Worm (Caenorhabditis elegans) whole organism, late embryonic: Measurements from ENCODE around the gene nuo-4.

Source experiments
- C08G9.2 ChIP-seq: sonication (generic microtip); optimal IDR thresholded peaks from 2 replicates; lab custom pipeline; 2016; ENCODE audit warnings: mild to moderate bottlenecking, missing genetic modification characterization, moderate library complexity, missing compliant biosample characterization
- F13H6.1 ChIP-seq: sonication (generic microtip); optimal IDR thresholded peaks from 2 replicates; lab custom pipeline; 2016; ENCODE audit warnings: missing genetic modification characterization, missing compliant biosample characterization
- K09A11.1 ChIP-seq: sonication (generic microtip); optimal IDR thresholded peaks from 2 replicates; lab custom pipeline; 2017; ENCODE audit warnings: antibody characterized with exemption, mild to moderate bottlenecking, missing genetic modification characterization, missing compliant biosample characterization; ENCODE audit not compliant: insufficient read depth
- T23F11.4 ChIP-seq: fragments of 200-800 bp; sonication (Bioruptor generic); optimal IDR thresholded peaks from 2 replicates; lab custom pipeline; 2018; ENCODE audit warnings: mild to moderate bottlenecking, missing genetic modification characterization, missing compliant biosample characterization
- Y22D7AL.16 ChIP-seq: sonication (generic microtip); optimal IDR thresholded peaks from 2 replicates; lab custom pipeline; 2016; ENCODE audit warnings: missing genetic modification characterization, missing compliant biosample characterization
- ahr-1 ChIP-seq: sonication (generic microtip); optimal IDR thresholded peaks from 2 replicates; lab custom pipeline; 2016; ENCODE audit warnings: missing genetic modification characterization, missing compliant biosample characterization
- ceh-14 ChIP-seq: sonication (generic microtip); optimal IDR thresholded peaks from 2 replicates; lab custom pipeline; 2016; ENCODE audit warnings: missing genotype, missing genetic modification characterization, missing compliant biosample characterization
- ceh-18 ChIP-seq: sonication (generic microtip); optimal IDR thresholded peaks from 2 replicates; lab custom pipeline; 2016; ENCODE audit warnings: missing genetic modification characterization, missing compliant biosample characterization
- ceh-2 ChIP-seq: sonication (generic microtip); optimal IDR thresholded peaks from 2 replicates; lab custom pipeline; 2016; ENCODE audit warnings: missing genotype, missing genetic modification characterization, missing compliant biosample characterization
- ceh-22 ChIP-seq: sonication (generic microtip); optimal IDR thresholded peaks from 2 replicates; lab custom pipeline; 2017; ENCODE audit warnings: missing biosample characterization, missing genetic modification characterization
- ceh-24 ChIP-seq: sonication (generic microtip); optimal IDR thresholded peaks from 2 replicates; lab custom pipeline; 2016; ENCODE audit warnings: mild to moderate bottlenecking, missing genetic modification characterization, missing compliant biosample characterization
- ceh-30 ChIP-seq: fragments of 150-350 bp; optimal IDR thresholded peaks from 2 replicates; lab custom pipeline; 2014; ENCODE audit warnings: missing biosample characterization, missing genetic modification characterization
- ceh-34 ChIP-seq: sonication (generic microtip); optimal IDR thresholded peaks from 2 replicates; lab custom pipeline; 2016; ENCODE audit warnings: mild to moderate bottlenecking, missing genetic modification characterization, missing compliant biosample characterization
- ceh-45 ChIP-seq: fragments of 200-800 bp; sonication (Bioruptor generic); IDR thresholded peaks from 2 replicates; pipeline ENCODE4 v1.3.6; 2022; ENCODE audit warnings: missing genetic modification reagents, missing genetic modification characterization, missing compliant biosample characterization
- ceh-6 ChIP-seq: fragments of 200-800 bp; sonication (Bioruptor generic); optimal IDR thresholded peaks from 2 replicates; lab custom pipeline; 2018; ENCODE audit warnings: mild to moderate bottlenecking, missing genetic modification characterization, missing compliant biosample characterization
- ceh-9 ChIP-seq: sonication (generic microtip); optimal IDR thresholded peaks from 2 replicates; lab custom pipeline; 2016; ENCODE audit warnings: mild to moderate bottlenecking, missing genetic modification characterization, inconsistent platforms, missing compliant biosample characterization
- che-1 ChIP-seq: sonication (generic microtip); optimal IDR thresholded peaks from 2 replicates; lab custom pipeline; 2016; ENCODE audit warnings: mild to moderate bottlenecking, missing genetic modification characterization, missing compliant biosample characterization
- ets-4 ChIP-seq: sonication (generic microtip); optimal IDR thresholded peaks from 2 replicates; lab custom pipeline; 2016; ENCODE audit warnings: missing genetic modification characterization, missing compliant biosample characterization
- eyg-1 ChIP-seq: sonication (generic microtip); optimal IDR thresholded peaks from 2 replicates; lab custom pipeline; 2016; ENCODE audit warnings: missing genotype, missing genetic modification characterization, missing compliant biosample characterization
- fkh-6 ChIP-seq: sonication (generic microtip); optimal IDR thresholded peaks from 2 replicates; lab custom pipeline; 2016; ENCODE audit warnings: missing genetic modification characterization, missing compliant biosample characterization
- gmeb-2 ChIP-seq: sonication (generic microtip); optimal IDR thresholded peaks from 2 replicates; lab custom pipeline; 2016; ENCODE audit warnings: missing genetic modification characterization, inconsistent platforms, missing compliant biosample characterization
- hlh-13 ChIP-seq: fragments of 200-800 bp; sonication (Bioruptor generic); optimal IDR thresholded peaks from 2 replicates; lab custom pipeline; 2018; ENCODE audit warnings: mild to moderate bottlenecking, missing genetic modification characterization, missing compliant biosample characterization
- hlh-30 ChIP-seq: sonication (generic microtip); optimal IDR thresholded peaks from 2 replicates; lab custom pipeline; 2017; ENCODE audit warnings: antibody characterized with exemption, missing genetic modification characterization, missing compliant biosample characterization; ENCODE audit not compliant: insufficient read depth
- hlh-8 ChIP-seq: sonication (generic microtip); optimal IDR thresholded peaks from 2 replicates; lab custom pipeline; 2016; ENCODE audit warnings: missing genotype, missing genetic modification characterization, missing compliant biosample characterization
- lim-6 ChIP-seq: sonication (generic microtip); optimal IDR thresholded peaks from 2 replicates; lab custom pipeline; 2016; ENCODE audit warnings: missing genetic modification characterization, missing compliant biosample characterization
- lin-11 ChIP-seq: fragments of 200-800 bp; sonication (Bioruptor generic); optimal IDR thresholded peaks from 2 replicates; lab custom pipeline; 2018; ENCODE audit warnings: mild to moderate bottlenecking, missing genetic modification characterization, missing compliant biosample characterization
- madf-2 ChIP-seq: sonication (generic microtip); optimal IDR thresholded peaks from 2 replicates; lab custom pipeline; 2017; ENCODE audit warnings: missing genetic modification characterization, missing compliant biosample characterization
- nhr-11 ChIP-seq: fragments of 150-350 bp; optimal IDR thresholded peaks from 2 replicates; lab custom pipeline; 2014; ENCODE audit warnings: missing biosample characterization, missing genetic modification characterization
- nhr-232 ChIP-seq: sonication (generic microtip); optimal IDR thresholded peaks from 2 replicates; lab custom pipeline; 2016; ENCODE audit warnings: missing genetic modification characterization, missing compliant biosample characterization
- odd-2 ChIP-seq: sonication (generic microtip); optimal IDR thresholded peaks from 2 replicates; lab custom pipeline; 2017; ENCODE audit warnings: antibody characterized with exemption, mild to moderate bottlenecking, missing genetic modification characterization, missing compliant biosample characterization
- pha-2 ChIP-seq: sonication (generic microtip); optimal IDR thresholded peaks from 2 replicates; lab custom pipeline; 2017; ENCODE audit warnings: mild to moderate bottlenecking, missing genetic modification characterization, missing compliant biosample characterization
- pros-1 ChIP-seq: fragments of 150-350 bp; optimal IDR thresholded peaks from 2 replicates; lab custom pipeline; 2014; ENCODE audit warnings: missing biosample characterization, missing genetic modification reagents, missing genetic modification characterization
- ref-2 ChIP-seq: sonication (generic microtip); optimal IDR thresholded peaks from 2 replicates; lab custom pipeline; 2016; ENCODE audit warnings: missing genetic modification characterization, missing compliant biosample characterization
- rnt-1 ChIP-seq: sonication (generic microtip); optimal IDR thresholded peaks from 2 replicates; lab custom pipeline; 2016; ENCODE audit warnings: missing genetic modification characterization, missing compliant biosample characterization
- sox-4 ChIP-seq: sonication (generic microtip); optimal IDR thresholded peaks from 2 replicates; lab custom pipeline; 2017; ENCODE audit warnings: mild to moderate bottlenecking, missing genetic modification characterization, inconsistent platforms, missing compliant biosample characterization
- tbx-2 ChIP-seq: sonication (generic microtip); optimal IDR thresholded peaks from 2 replicates; lab custom pipeline; 2016; ENCODE audit warnings: missing genetic modification characterization, missing compliant biosample characterization
- unc-3 ChIP-seq, 2 experiments: fragments of 200-800 bp in 1 of 2; sonication (Bioruptor generic) in 1 of 2; sonication (generic microtip) in 1 of 2; conservative IDR thresholded peaks in 1 of 2; optimal IDR thresholded peaks in 1 of 2; 2 replicates each; pipeline versions ENCODE4 v1.3.6 to Lab custom; 2016 to 2022; ENCODE audit warnings: missing compliant biosample characterization in 2 of 2, missing genetic modification characterization in 2 of 2, missing genetic modification reagents in 1 of 2
- unc-55 ChIP-seq: sonication (generic microtip); optimal IDR thresholded peaks from 2 replicates; lab custom pipeline; 2017; ENCODE audit warnings: missing biosample characterization, missing genetic modification reagents, missing genetic modification characterization
- zip-5 ChIP-seq: sonication (generic microtip); optimal IDR thresholded peaks from 2 replicates; lab custom pipeline; 2016; ENCODE audit warnings: missing genetic modification characterization, missing compliant biosample characterization
- ztf-16 ChIP-seq: sonication (generic microtip); optimal IDR thresholded peaks from 2 replicates; lab custom pipeline; 2017; ENCODE audit warnings: missing genetic modification characterization, missing compliant biosample characterization

The nuo-4 gene

DNA sequence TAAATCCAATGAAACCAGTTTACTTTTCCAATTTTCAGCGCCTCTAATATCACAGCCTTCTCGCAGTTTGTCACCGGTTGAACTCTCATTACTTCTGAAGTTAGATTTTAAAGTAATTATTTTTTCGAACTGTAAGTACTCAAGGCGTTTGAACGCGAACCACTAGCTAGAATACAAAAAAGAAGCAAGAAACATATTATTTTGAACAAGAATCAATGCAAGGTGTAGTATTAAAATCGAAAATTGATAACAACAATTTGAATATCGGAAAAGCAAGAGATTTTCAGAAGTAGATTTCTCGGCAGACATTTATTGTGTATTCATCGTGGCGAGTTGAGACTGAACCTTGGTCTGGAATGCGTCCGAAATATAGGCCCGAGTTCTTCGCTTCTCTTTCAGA lies 39.4 kb upstream of the nuo-4 start, which contains the start of gene exos-9:
TSS of gene exos-9 (minus strand) at position 101 of the 400 bp plus-strand sequence.
- TF ChIP-seq lim-6: no peak
- TF ChIP-seq ztf-16 (tag; lab: Kevin White, UChicago): no peak
- no peak for TF ChIP-seq lin-11 (tag; lab: Kevin White, UChicago)
- no peak for TF ChIP-seq hlh-13 (GFP tag; lab: Kevin White, UChicago)
- TF ChIP-seq eyg-1: no peak
- TF ChIP-seq ceh-24 (tag; lab: Kevin White, UChicago): no peak
- no peak for TF ChIP-seq nhr-232 (tag; lab: Kevin White, UChicago)
- TF ChIP-seq hlh-8 (tag; lab: Kevin White, UChicago): no peak
- no peak for TF ChIP-seq madf-2 (tag; lab: Kevin White, UChicago)
- no peak for TF ChIP-seq odd-2 (tag; lab: Kevin White, UChicago)

DNA sequence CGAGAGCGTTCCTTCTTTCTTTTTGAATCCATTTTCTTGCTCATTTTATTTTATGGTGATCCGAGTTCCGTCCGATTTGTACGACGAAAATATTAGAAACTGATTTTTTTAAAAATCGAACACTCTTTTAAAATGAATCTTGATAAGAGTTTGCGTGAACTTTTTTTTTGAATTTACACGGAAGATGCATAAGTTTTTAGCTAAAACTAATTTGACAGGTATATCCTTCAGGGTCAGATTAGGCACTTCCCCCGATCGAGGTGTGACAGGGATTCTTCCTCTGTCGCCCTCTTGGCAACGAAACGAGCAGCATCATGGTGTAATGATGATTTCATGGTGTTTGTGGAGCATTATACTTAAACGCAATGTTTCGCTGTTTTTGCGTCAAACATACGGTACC lies 36.7 kb upstream of the nuo-4 start, which contains the start of gene F37C12.18:
TSS of gene F37C12.18 (minus strand) at position 101 of the 400 bp plus-strand sequence.
- no peak for TF ChIP-seq C08G9.2 (tag; lab: Kevin White, UChicago)
- TF ChIP-seq nhr-11: no peak
- TF ChIP-seq K09A11.1: no peak
- no peak for TF ChIP-seq zip-5
- TF ChIP-seq ahr-1: no peak
- no peak for TF ChIP-seq tbx-2 (tag; lab: Kevin White, UChicago)
- no peak for TF ChIP-seq hlh-30 (tag; lab: Kevin White, UChicago)
- no peak for TF ChIP-seq ceh-22 (tag; lab: Kevin White, UChicago)
- TF ChIP-seq ceh-30 (tag; lab: Kevin White, UChicago): no peak
- no peak for TF ChIP-seq lim-6
- TF ChIP-seq pros-1 (tag; lab: Kevin White, UChicago): no peak
- no peak for TF ChIP-seq unc-3 (GFP tag; conservative IDR thresholded peaks at IDR 0.05; lab: Robert Waterston, UW)
- no peak for TF ChIP-seq unc-3 (tag; optimal IDR thresholded peaks at IDR 0.05; lab: Kevin White, UChicago)
- TF ChIP-seq hlh-8 (tag; lab: Kevin White, UChicago): no peak
- TF ChIP-seq ets-4 (tag; lab: Kevin White, UChicago): no peak
- no peak for TF ChIP-seq che-1 (tag; lab: Kevin White, UChicago)
- no peak for TF ChIP-seq ceh-2 (tag; lab: Kevin White, UChicago)
- TF ChIP-seq ceh-6 (GFP tag; lab: Kevin White, UChicago): no peak
- no peak for TF ChIP-seq ceh-34 (tag; lab: Kevin White, UChicago)
- no peak for TF ChIP-seq gmeb-2 (tag; lab: Kevin White, UChicago)
- no peak for TF ChIP-seq fkh-6 (tag; lab: Kevin White, UChicago)
- TF ChIP-seq, all 69 proteins: peak for 0

DNA sequence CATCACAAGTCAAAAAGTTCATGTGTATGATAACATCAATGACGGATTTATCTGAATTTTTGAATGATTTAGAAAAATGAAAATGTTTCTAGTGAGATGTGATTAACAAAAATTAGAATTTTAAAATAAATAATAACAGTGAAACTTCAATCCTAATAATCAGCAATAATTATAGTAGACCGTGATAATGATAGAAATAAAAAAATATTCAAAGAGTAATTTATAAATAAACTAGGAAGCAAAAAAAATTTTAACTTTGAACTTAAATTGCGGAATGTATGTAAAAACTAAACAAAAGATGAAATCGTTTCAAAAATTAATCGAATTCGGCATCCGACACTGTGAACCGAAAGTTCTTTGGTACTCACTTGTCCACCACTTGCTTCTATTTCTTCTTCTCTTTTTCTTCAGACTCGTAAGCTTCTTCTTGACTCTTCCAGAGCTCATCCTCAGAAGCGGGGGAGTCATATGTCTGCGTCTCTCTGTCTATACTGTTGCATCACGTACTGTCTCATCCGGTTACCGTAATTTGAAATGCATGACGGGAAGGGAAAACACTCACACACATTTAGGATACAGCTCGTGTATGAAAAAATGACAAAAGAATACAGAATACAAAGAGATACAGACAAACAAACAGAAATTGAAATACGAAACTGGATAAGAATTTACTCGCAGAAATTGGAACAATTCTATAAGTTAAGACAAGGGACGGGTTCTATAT lies 34.5 kb upstream of the nuo-4 start, which contains the start of gene mec-14:
TSS of gene mec-14 (minus strand) at position 51 of the 724 bp plus-strand sequence.
- TF ChIP-seq madf-2 (tag; lab: Kevin White, UChicago) (no peak), unc-55 (GFP tag; lab: Kevin White, UChicago) (no peak), K09A11.1 (no peak), C08G9.2 (tag; lab: Kevin White, UChicago) (no peak), rnt-1 (no peak), ceh-34 (tag; lab: Kevin White, UChicago) (no peak), ceh-18 (no peak), ceh-14 (tag; lab: Kevin White, UChicago) (no peak), sox-4 (tag; lab: Kevin White, UChicago) (no peak), pha-2 (tag; lab: Kevin White, UChicago) (no peak), lim-6 (no peak), ref-2 (no peak), ceh-9 (no peak), ceh-45 (GFP tag; lab: Robert Waterston, UW) (no peak), Y22D7AL.16 (tag; lab: Kevin White, UChicago) (no peak), T23F11.4 (GFP tag; lab: Kevin White, UChicago) (no peak), pros-1 (tag; lab: Kevin White, UChicago) (no peak), ceh-6 (GFP tag; lab: Kevin White, UChicago) (no peak), F13H6.1 (no peak), fkh-6 (tag; lab: Kevin White, UChicago) (no peak)
